Fruit fly (Drosophila melanogaster): ENCODE measurements around the gene Tim23.
A peak's percentile ranks its signal among the peaks of the same experiment; 100 is the strongest.

Tim23 gene

dm6 chr2L:23313435-23314067, at the start of gene Tim23:
Tim23 (minus strand) TSS chr2L:23313578.
- TF ChIP-seq Sox14 (GFP tag; optimal IDR thresholded peaks at IDR 0.05) (no peak), svp (GFP tag) (peak; percentile 30)

- TF ChIP-seq CG10669 (GFP tag; optimal IDR thresholded peaks at IDR 0.05) (no peak), spab (GFP tag; optimal IDR thresholded peaks at IDR 0.05) (no peak), ss (GFP tag; optimal IDR thresholded peaks at IDR 0.05) (no peak), net (GFP tag; optimal IDR thresholded peaks at IDR 0.05) (no peak), CG16779 (tag; optimal IDR thresholded peaks at IDR 0.05) (no peak), Eip75B (GFP tag; optimal IDR thresholded peaks at IDR 0.05) (no peak)
Measured at dm6 chr2L:23332239-23332810, 18.9 kb upstream of the Tim23 start.

dm6 chr2L:23315029-23315428, 1.7 kb upstream of the Tim23 start:
- TF ChIP-seq CG31627 (GFP tag; optimal IDR thresholded peaks at IDR 0.05) (no peak), CG8319 (GFP tag; optimal IDR thresholded peaks at IDR 0.05) (no peak), Sox15 (GFP tag; optimal IDR thresholded peaks at IDR 0.05) (no peak), eg (GFP tag; IDR thresholded peaks at IDR 0.05) (no peak), CG15336 (GFP tag; IDR thresholded peaks at IDR 0.05) (no peak), Sox14 (GFP tag; optimal IDR thresholded peaks at IDR 0.05) (no peak), Ets96B (tag; optimal IDR thresholded peaks at IDR 0.05) (no peak), Sox102F (GFP tag; optimal IDR thresholded peaks at IDR 0.05) (no peak), CG34406 (GFP tag; optimal IDR thresholded peaks at IDR 0.05) (no peak), Hr38 (GFP tag; optimal IDR thresholded peaks at IDR 0.05) (no peak), spab (GFP tag; optimal IDR thresholded peaks at IDR 0.05) (no peak), pdm3 (GFP tag; optimal IDR thresholded peaks at IDR 0.05) (no peak), Smox (GFP tag; optimal IDR thresholded peaks at IDR 0.05) (no peak), fd59A (GFP tag; optimal IDR thresholded peaks at IDR 0.05) (no peak)

dm6 chr2L:23311400-23311799, 2.0 kb downstream of the Tim23 start, which contains the start of gene Gpb5:
Gpb5 (plus strand) TSS chr2L:23311700.
- TF ChIP-seq ss (GFP tag; optimal IDR thresholded peaks at IDR 0.05) (no peak), Sox102F (GFP tag; optimal IDR thresholded peaks at IDR 0.05) (no peak), Blimp-1 (GFP tag; optimal IDR thresholded peaks at IDR 0.05) (no peak), dac (GFP tag; optimal IDR thresholded peaks at IDR 0.05) (no peak), Hr39 (GFP tag; optimal IDR thresholded peaks at IDR 0.05) (no peak), lz (GFP tag; optimal IDR thresholded peaks at IDR 0.05) (no peak), CG3032 (tag; optimal IDR thresholded peaks at IDR 0.05) (no peak), CG8119 (GFP tag; IDR thresholded peaks at IDR 0.05) (no peak), CG6808 (GFP tag; optimal IDR thresholded peaks at IDR 0.05) (no peak), CG9139 (GFP tag; optimal IDR thresholded peaks at IDR 0.05) (no peak), fkh (GFP tag; optimal IDR thresholded peaks at IDR 0.05) (no peak)
